Fruit fly (Drosophila melanogaster) whole organism, adult: ENCODE measurements around the gene Trc8.

Experiments
- CG11617 ChIP-seq: fragments of 200-800 bp; sonication (Bioruptor generic); optimal IDR thresholded peaks from 2 replicates; lab custom pipeline; 2017; ENCODE audit warnings: mild to moderate bottlenecking, missing biosample characterization, missing genetic modification reagents, missing genetic modification characterization
- CG12768 ChIP-seq: fragments of 200-800 bp; sonication (Bioruptor generic); optimal IDR thresholded peaks from 2 replicates; lab custom pipeline; 2017; ENCODE audit warnings: missing biosample characterization, missing genetic modification characterization, mild to moderate bottlenecking, moderate library complexity, missing genetic modification reagents
- CG14711 ChIP-seq: fragments of 200-800 bp; sonication (Bioruptor generic); optimal IDR thresholded peaks from 2 replicates; lab custom pipeline; 2018; ENCODE audit warnings: missing biosample characterization, mild to moderate bottlenecking, missing genetic modification characterization, moderate library complexity
- CG1620 ChIP-seq: fragments of 200-800 bp; sonication (Bioruptor generic); optimal IDR thresholded peaks from 2 replicates; lab custom pipeline; 2016; ENCODE audit warnings: missing biosample characterization, missing genetic modification characterization
- CG33017 ChIP-seq: fragments of 200-800 bp; sonication (Bioruptor generic); optimal IDR thresholded peaks from 2 replicates; lab custom pipeline; 2018; ENCODE audit warnings: missing biosample characterization, mild to moderate bottlenecking, missing genetic modification characterization, moderate library complexity
- CG5204 ChIP-seq: fragments of 200-800 bp; sonication (Bioruptor generic); optimal IDR thresholded peaks from 2 replicates; lab custom pipeline; 2016; ENCODE audit warnings: missing biosample characterization, missing genetic modification characterization
- CG7045 ChIP-seq: fragments of 200-800 bp; sonication (Bioruptor generic); optimal IDR thresholded peaks from 2 replicates; lab custom pipeline; 2017; ENCODE audit warnings: missing biosample characterization, mild to moderate bottlenecking, missing genetic modification characterization
- CG7101 ChIP-seq: fragments of 200-800 bp; sonication (Bioruptor generic); optimal IDR thresholded peaks from 2 replicates; lab custom pipeline; 2018; ENCODE audit warnings: missing biosample characterization, mild to moderate bottlenecking, missing genetic modification characterization, moderate library complexity
- Clk ChIP-seq: fragments of 200-800 bp; sonication (Bioruptor generic); optimal IDR thresholded peaks from 2 replicates; lab custom pipeline; 2017; ENCODE audit warnings: missing biosample characterization, missing genetic modification characterization
- Crg-1 ChIP-seq: fragments of 200-800 bp; sonication (Bioruptor generic); optimal IDR thresholded peaks from 2 replicates; lab custom pipeline; 2016; ENCODE audit warnings: missing biosample characterization, missing genetic modification characterization
- Hr96 ChIP-seq: fragments of 200-800 bp; sonication (Bioruptor generic); optimal IDR thresholded peaks from 2 replicates; lab custom pipeline; 2016; ENCODE audit warnings: missing biosample characterization, missing genetic modification characterization
- Mnt ChIP-seq: fragments of 200-800 bp; sonication (Bioruptor generic); optimal IDR thresholded peaks from 2 replicates; lab custom pipeline; 2016; ENCODE audit warnings: missing biosample characterization, mild to moderate bottlenecking, missing genetic modification characterization
- bab1 ChIP-seq: fragments of 200-800 bp; sonication (Bioruptor generic); optimal IDR thresholded peaks from 3 replicates; lab custom pipeline; 2019; ENCODE audit warnings: missing biosample characterization, mild to moderate bottlenecking, missing genetic modification characterization, moderate library complexity
- cic ChIP-seq: fragments of 200-800 bp; sonication (Bioruptor generic); optimal IDR thresholded peaks from 2 replicates; lab custom pipeline; 2017; ENCODE audit warnings: missing biosample characterization, mild to moderate bottlenecking, missing genetic modification characterization, moderate library complexity
- cnc ChIP-seq, 2 experiments: fragments of >200 bp; optimal IDR thresholded peaks; 2 replicates each; lab custom pipeline; 2017
- kay ChIP-seq: fragments of 200-800 bp; sonication (Bioruptor generic); peaks from one replicate; lab custom pipeline; 2016; ENCODE audit warnings: missing biosample characterization, missing genetic modification characterization, borderline replicate concordance
- ovo ChIP-seq: fragments of 200-800 bp; sonication (Bioruptor generic); optimal IDR thresholded peaks from 2 replicates; lab custom pipeline; 2016; ENCODE audit warnings: missing biosample characterization, missing genetic modification characterization
- pad ChIP-seq: fragments of 200-800 bp; sonication (Bioruptor generic); optimal IDR thresholded peaks from 3 replicates; lab custom pipeline; 2017; ENCODE audit warnings: missing biosample characterization, missing genetic modification characterization, mild to moderate bottlenecking, moderate library complexity, missing genetic modification reagents
- tj ChIP-seq: fragments of 200-800 bp; sonication (Bioruptor generic); optimal IDR thresholded peaks from 3 replicates; lab custom pipeline; 2017; ENCODE audit warnings: missing biosample characterization, mild to moderate bottlenecking, missing genetic modification characterization, moderate library complexity
- toe ChIP-seq: fragments of 200-800 bp; sonication (Bioruptor generic); optimal IDR thresholded peaks from 2 replicates; lab custom pipeline; 2016; ENCODE audit warnings: missing biosample characterization, missing genetic modification characterization

The Trc8 gene

dm6 chr3R:29503406-29504116, at the start of gene Trc8:
Gene Trc8 (minus strand): TSS chr3R:29503797.
- no peak for TF ChIP-seq toe (GFP tag; lab: Kevin White, UChicago)
- no peak for TF ChIP-seq cnc (optimal IDR thresholded peaks at IDR 0.05; lab: Kevin White, UChicago)
- TF ChIP-seq bab1 (GFP tag; lab: Kevin White, UChicago) = peak; percentile 27

- TF ChIP-seq cic (GFP tag; lab: Kevin White, UChicago) (no peak), toe (GFP tag; lab: Kevin White, UChicago) (no peak), CG14711 (tag; lab: Kevin White, UChicago) (no peak), pad (GFP tag; lab: Kevin White, UChicago) (no peak), CG12768 (no peak), CG7101 (tag; lab: Kevin White, UChicago) (no peak), kay (GFP tag; lab: Kevin White, UChicago) (no peak), CG11617 (no peak), tj (no peak), cnc (optimal IDR thresholded peaks at IDR 0.05; lab: Kevin White, UChicago) (no peak), ovo (GFP tag; lab: Kevin White, UChicago) (no peak)
These were observed 49.4 kb upstream of the Trc8 start for dm6 chr3R:29552830-29553583.

- TF ChIP-seq CG7045 = no peak
- no peak for TF ChIP-seq ovo (GFP tag; lab: Kevin White, UChicago)
- TF ChIP-seq pad (GFP tag; lab: Kevin White, UChicago) = no peak
These were observed 47.1 kb upstream of the Trc8 start for dm6 chr3R:29550735-29551134.

- no peak for TF ChIP-seq Hr96 (GFP tag; lab: Kevin White, UChicago)
- TF ChIP-seq cic (GFP tag; lab: Kevin White, UChicago) = no peak
- TF ChIP-seq CG12768 = no peak
- no peak for TF ChIP-seq Crg-1 (GFP tag; lab: Kevin White, UChicago)
- no peak for TF ChIP-seq CG11617
- no peak for TF ChIP-seq CG33017 (tag; lab: Kevin White, UChicago)
- no peak for TF ChIP-seq CG7045
- no peak for TF ChIP-seq cnc (optimal IDR thresholded peaks at IDR 0.05; lab: Kevin White, UChicago)
- TF ChIP-seq toe (GFP tag; lab: Kevin White, UChicago) = no peak
- TF ChIP-seq kay (GFP tag; lab: Kevin White, UChicago) = no peak
- TF ChIP-seq CG5204 (GFP tag; lab: Kevin White, UChicago) = no peak
- no peak for TF ChIP-seq pad (GFP tag; lab: Kevin White, UChicago)
- no peak for TF ChIP-seq Clk
- no peak for TF ChIP-seq tj
- TF ChIP-seq bab1 (GFP tag; lab: Kevin White, UChicago) = no peak
- TF ChIP-seq CG14711 (tag; lab: Kevin White, UChicago) = no peak
- TF ChIP-seq Mnt (GFP tag; lab: Kevin White, UChicago) = no peak
- TF ChIP-seq CG1620 = no peak
- TF ChIP-seq CG7101 (tag; lab: Kevin White, UChicago) = no peak
These were observed 46.3 kb upstream of the Trc8 start for dm6 chr3R:29549945-29550344.

dm6 chr3R:29549157-29549556, 45.6 kb upstream of the Trc8 start:
- TF ChIP-seq Mnt (GFP tag; lab: Kevin White, UChicago) = no peak
- TF ChIP-seq CG7045 = no peak
- TF ChIP-seq Crg-1 (GFP tag; lab: Kevin White, UChicago) = no peak
- TF ChIP-seq Hr96 (GFP tag; lab: Kevin White, UChicago) = no peak
- no peak for TF ChIP-seq CG14711 (tag; lab: Kevin White, UChicago)
- no peak for TF ChIP-seq cnc (optimal IDR thresholded peaks at IDR 0.05; lab: Kevin White, UChicago)
- no peak for TF ChIP-seq toe (GFP tag; lab: Kevin White, UChicago)
- no peak for TF ChIP-seq CG11617
- no peak for TF ChIP-seq pad (GFP tag; lab: Kevin White, UChicago)
- TF ChIP-seq CG1620 = no peak
- TF ChIP-seq Clk = no peak
- no peak for TF ChIP-seq CG7101 (tag; lab: Kevin White, UChicago)
- no peak for TF ChIP-seq CG12768
- no peak for TF ChIP-seq bab1 (GFP tag; lab: Kevin White, UChicago)

dm6 chr3R:29548751-29549150, 45.2 kb upstream of the Trc8 start:
- TF ChIP-seq Hr96 (GFP tag; lab: Kevin White, UChicago) (no peak), Mnt (GFP tag; lab: Kevin White, UChicago) (no peak), CG11617 (no peak), cic (GFP tag; lab: Kevin White, UChicago) (no peak), CG1620 (no peak), CG7045 (no peak), toe (GFP tag; lab: Kevin White, UChicago) (no peak), CG5204 (GFP tag; lab: Kevin White, UChicago) (no peak), CG12768 (no peak)

- no peak for TF ChIP-seq Clk
- TF ChIP-seq CG5204 (GFP tag; lab: Kevin White, UChicago) = no peak
These were observed 44.4 kb upstream of the Trc8 start for dm6 chr3R:29547983-29548382.
